Fruit fly (Drosophila melanogaster): Measurements from ENCODE around the gene mbo.

DNA sequence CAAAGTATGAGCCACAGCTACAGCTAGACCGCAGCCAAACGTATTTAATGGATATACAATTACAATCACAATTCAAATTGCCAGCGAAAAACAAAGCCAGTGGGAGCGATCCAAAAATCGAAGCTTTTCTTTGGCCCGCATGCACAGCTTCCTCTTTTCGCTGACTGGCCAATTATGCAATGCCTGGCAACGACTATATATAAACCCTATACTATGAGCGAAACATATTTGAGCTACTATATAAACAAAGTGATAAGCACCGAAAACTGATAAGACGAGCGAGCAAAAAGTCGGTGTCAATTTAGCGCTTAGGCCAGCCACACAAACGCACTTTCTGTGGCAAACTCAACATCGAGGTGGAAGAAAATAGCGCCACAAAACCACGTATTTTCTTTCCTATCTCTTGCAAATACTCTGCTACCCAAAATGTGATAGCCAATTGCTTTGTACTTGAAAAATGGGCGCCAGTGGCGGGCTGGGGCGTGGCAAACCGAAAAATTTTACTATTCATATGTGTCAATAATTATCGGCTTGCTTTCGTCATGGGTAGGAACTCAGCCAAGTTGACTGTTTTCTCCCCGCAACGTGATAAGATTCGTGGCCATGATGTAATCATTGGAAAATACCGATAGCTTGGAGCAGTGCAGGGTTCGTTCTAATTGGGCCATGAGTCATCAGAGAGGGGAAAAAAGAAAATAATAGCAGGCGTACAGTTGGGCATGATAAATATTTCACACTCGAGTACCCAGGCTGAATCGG is 20.9 kb upstream of the mbo start:
- TF ChIP-seq CTCF (optimal IDR thresholded peaks at IDR 0.05) = no peak
- TF ChIP-seq CG8478 (optimal IDR thresholded peaks at IDR 0.05) = no peak

Measured in S2 (cell line).